Worm (Caenorhabditis elegans) whole organism, L1 larva: ENCODE measurements around the gene R05A10.2.

Experiments used
- egl-27 ChIP-seq, 2 experiments: fragments of 150-350 bp in 1 of 2; sonication (generic microtip); optimal IDR thresholded peaks; 3 replicates each; lab custom pipeline; 2017 to 2018; ENCODE audit warnings: missing biosample characterization in 2 of 2, missing genetic modification characterization in 2 of 2, missing genetic modification reagents in 2 of 2
- fkh-10 ChIP-seq: sonication (generic microtip); optimal IDR thresholded peaks from 2 replicates; lab custom pipeline; 2017; ENCODE audit warnings: missing biosample characterization, missing genetic modification reagents, missing genetic modification characterization
- fos-1 ChIP-seq: fragments of 150-350 bp; optimal IDR thresholded peaks from 2 replicates; lab custom pipeline; 2014; ENCODE audit warnings: missing biosample characterization, missing genetic modification characterization
- lin-15B ChIP-seq: fragments of 150-350 bp; sonication (generic microtip); optimal IDR thresholded peaks from 3 replicates; lab custom pipeline; 2014; ENCODE audit warnings: missing biosample characterization, missing genetic modification characterization
- mdl-1 ChIP-seq, 2 experiments: fragments of 150-350 bp; optimal IDR thresholded peaks; 2 replicates each; lab custom pipeline; 2014 to 2017; ENCODE audit warnings: missing biosample characterization in 2 of 2, missing genetic modification characterization in 2 of 2, inconsistent platforms in 1 of 2
- nhr-11 ChIP-seq: fragments of 150-350 bp; optimal IDR thresholded peaks from 2 replicates; lab custom pipeline; 2014; ENCODE audit warnings: missing biosample characterization, missing genetic modification characterization
- snpc-4 ChIP-seq: fragments of 150-350 bp; optimal IDR thresholded peaks from 2 replicates; lab custom pipeline; 2014; ENCODE audit warnings: missing biosample characterization, missing genetic modification characterization
- sptf-1 ChIP-seq: fragments of 150-350 bp; optimal IDR thresholded peaks from 2 replicates; lab custom pipeline; 2014; ENCODE audit warnings: missing biosample characterization, missing genetic modification characterization
- ztf-4 ChIP-seq: fragments of 150-350 bp; optimal IDR thresholded peaks from 2 replicates; lab custom pipeline; 2014; ENCODE audit warnings: missing biosample characterization, missing genetic modification characterization

- TF ChIP-seq nhr-11 (tag; lab: Kevin White, UChicago), result no peak
- TF ChIP-seq fos-1 (tag; lab: Kevin White, UChicago), result no peak
- no peak for TF ChIP-seq sptf-1 (tag; lab: Kevin White, UChicago)
- no peak for TF ChIP-seq ztf-4 (tag; lab: Kevin White, UChicago)
- no peak for TF ChIP-seq lin-15B (tag; lab: Kevin White, UChicago)
- no peak for TF ChIP-seq snpc-4 (tag; lab: Kevin White, UChicago)
- TF ChIP-seq mdl-1 (tag; optimal IDR thresholded peaks at IDR 0.05; lab: Kevin White, UChicago), result no peak
- TF ChIP-seq fkh-10 (GFP tag; lab: Kevin White, UChicago), result no peak
- no peak for TF ChIP-seq egl-27 (tag; optimal IDR thresholded peaks at IDR 0.05; lab: Kevin White, UChicago)
These were observed 13.0 kb upstream of the R05A10.2 start for ce11 chrIV:14164109-14164508.
